Fruit fly (Drosophila melanogaster) Kc167 (cell line): ENCODE results near the gene hgo.

Source experiments
- insv ChIP-seq: fragments of >200 bp; optimal IDR thresholded peaks from 3 replicates; lab custom pipeline; 2018; ENCODE audit warnings: missing external identifiers
- psq ChIP-seq: fragments of >200 bp; optimal IDR thresholded peaks from 2 replicates; lab custom pipeline; 2017; ENCODE audit warnings: missing external identifiers

DNA sequence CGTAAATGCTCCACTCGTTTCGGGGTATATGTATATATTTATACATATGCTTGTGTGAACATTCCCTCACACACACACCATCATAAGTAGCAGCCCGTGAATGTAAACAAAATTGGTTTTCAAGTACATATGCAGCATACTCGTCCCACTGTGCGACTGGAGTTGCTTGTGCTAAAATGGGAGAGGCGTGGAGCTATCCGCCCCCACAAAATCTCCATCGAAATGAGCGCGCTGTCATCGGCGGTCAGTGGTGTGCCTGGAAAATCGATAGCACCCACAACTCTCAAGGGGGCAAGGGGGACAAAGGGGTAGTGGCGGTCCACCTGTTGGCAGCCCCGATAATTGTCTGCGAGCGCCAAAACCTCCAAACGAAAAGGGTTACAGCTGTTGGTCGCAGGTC, 31.8 kb downstream of the hgo start:
- TF ChIP-seq psq (no peak), insv (lab: Kevin White, UChicago) (no peak)
